Worm (Caenorhabditis elegans): ENCODE data around the gene F13E9.11.

DNA sequence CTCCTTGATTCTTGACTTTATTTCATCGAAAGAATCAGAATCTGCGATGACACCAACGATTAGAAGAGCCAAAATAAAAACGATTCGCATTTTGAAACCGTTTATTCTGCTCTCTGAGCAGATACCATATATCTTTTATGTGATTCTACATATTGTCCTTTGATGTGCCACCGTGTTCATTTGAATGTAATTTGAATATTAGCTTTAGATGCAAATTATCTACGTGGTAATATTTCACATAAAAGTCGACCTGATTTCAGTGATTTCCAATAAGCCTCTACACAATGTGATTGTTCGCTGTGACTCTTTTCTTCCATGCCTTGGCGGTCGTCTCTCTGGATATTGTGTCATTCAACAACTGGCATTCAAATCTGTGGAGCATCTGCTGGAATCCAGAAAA lies 30.2 kb upstream of the F13E9.11 start, which contains the start of the genes F13E9.9 and F13E9.19:
- TF ChIP-seq dao-5 (tag; optimal IDR thresholded peaks at IDR 0.05) (no peak), him-1 (tag; optimal IDR thresholded peaks at IDR 0.05) (no peak)

Measured in whole organism, L4/young adult.